Worm (Caenorhabditis elegans): ENCODE measurements around the gene gop-3.

DNA sequence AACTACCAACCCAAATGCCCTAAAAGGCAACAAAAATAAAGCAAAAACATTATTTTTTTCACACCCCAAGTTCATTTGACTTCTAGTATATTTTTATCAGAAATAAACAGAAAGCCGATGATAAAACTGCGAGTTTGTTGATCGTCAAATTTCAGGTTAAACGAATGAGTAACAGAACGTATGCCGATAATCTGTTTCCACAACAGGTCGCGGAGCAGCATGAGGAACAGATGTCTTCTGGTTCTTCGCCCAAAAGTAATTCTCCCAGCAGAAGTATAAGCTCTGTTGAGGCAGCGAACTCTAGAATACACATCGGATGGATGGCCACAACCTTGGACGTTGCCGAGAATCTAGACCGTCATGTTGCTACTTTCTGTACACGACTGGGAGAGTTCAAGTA, 30.1 kb upstream of the gop-3 start, which contains the start of gene prmt-5:
- TF ChIP-seq dao-5 (tag; optimal IDR thresholded peaks at IDR 0.05): no peak
- no peak for TF ChIP-seq him-1 (tag; optimal IDR thresholded peaks at IDR 0.05)
